Worm (Caenorhabditis elegans): ENCODE measurements around the gene C17E7.12.

DNA sequence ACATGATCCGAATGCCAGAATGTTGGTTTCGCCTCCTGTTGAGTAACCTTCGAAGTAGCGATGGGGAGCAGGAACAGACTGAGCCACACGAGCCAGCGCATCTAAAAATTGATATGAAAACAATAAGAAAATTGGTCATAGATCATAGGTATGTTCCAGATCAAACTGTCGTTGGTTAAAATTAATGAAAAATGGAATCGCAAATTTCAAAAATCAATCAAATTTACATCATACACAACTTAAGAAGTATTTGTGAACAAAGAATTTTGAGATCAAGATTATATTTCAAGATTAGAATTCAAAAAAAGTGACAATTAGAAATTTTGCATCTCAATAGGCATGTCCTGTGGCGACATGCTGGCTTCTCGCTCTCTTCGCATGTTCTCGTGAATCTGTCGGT lies 1.1 kb downstream of the C17E7.12 start, which contains the start of gene C17E7.9:
- TF ChIP-seq jun-1 (tag; optimal IDR thresholded peaks at IDR 0.05) (no peak), nhr-28 (tag; optimal IDR thresholded peaks at IDR 0.05) (no peak), pha-4 (GFP tag; IDR thresholded peaks at IDR 0.05) (no peak), pha-4 (tag; optimal IDR thresholded peaks at IDR 0.05) (no peak), mdt-29 (GFP tag; IDR thresholded peaks at IDR 0.05) (no peak), T26A8.4 (GFP tag; IDR thresholded peaks at IDR 0.05) (no peak), daf-8 (GFP tag; IDR thresholded peaks at IDR 0.05) (no peak), ama-1 (optimal IDR thresholded peaks at IDR 0.05) (no peak), pqm-1 (tag; optimal IDR thresholded peaks at IDR 0.05) (no peak), tag-97 (GFP tag; IDR thresholded peaks at IDR 0.05) (no peak), dmd-9 (GFP tag; IDR thresholded peaks at IDR 0.05) (no peak), nhr-48 (tag; optimal IDR thresholded peaks at IDR 0.05) (no peak), nhr-41 (GFP tag; IDR thresholded peaks at IDR 0.05) (no peak), nhr-10 (tag; optimal IDR thresholded peaks at IDR 0.05) (no peak)

Measured in whole organism, L4 larva.